Fruit fly (Drosophila melanogaster): ENCODE measurements around the gene CG7872.

dm6 chrX:15594230-15594857 is 16.3 kb downstream of the CG7872 start:
- TF ChIP-seq nerfin-2 (GFP tag; IDR thresholded peaks at IDR 0.05; ENCODE audit: partially characterized antibody) (no peak), br (optimal IDR thresholded peaks at IDR 0.05) (no peak)

Measured in whole organism, embryonic.